Worm (Caenorhabditis elegans) whole organism, early embryonic: ENCODE data around the gene sre-42.

ENCODE experiments used
- B0310.2 ChIP-seq: sonication (generic microtip); optimal IDR thresholded peaks from 2 replicates; lab custom pipeline; 2016; ENCODE audit warnings: mild to moderate bottlenecking, missing genetic modification characterization, missing compliant biosample characterization
- F13C5.2 ChIP-seq: sonication (generic microtip); optimal IDR thresholded peaks from 2 replicates; lab custom pipeline; 2017; ENCODE audit warnings: mild to moderate bottlenecking, missing genetic modification characterization, inconsistent platforms, missing compliant biosample characterization
- aly-1 ChIP-seq: sonication (generic microtip); optimal IDR thresholded peaks from 2 replicates; lab custom pipeline; 2016; ENCODE audit warnings: missing genetic modification characterization, missing compliant biosample characterization
- ama-1 ChIP-seq: fragments of 150-350 bp; optimal IDR thresholded peaks from 2 replicates; lab custom pipeline; 2014
- ceh-13 ChIP-seq: fragments of 200-800 bp; sonication (Bioruptor generic); optimal IDR thresholded peaks from 2 replicates; lab custom pipeline; 2018; ENCODE audit warnings: mild to moderate bottlenecking, missing genetic modification characterization, missing compliant biosample characterization
- ceh-36 ChIP-seq: sonication (generic microtip); optimal IDR thresholded peaks from 2 replicates; lab custom pipeline; 2016; ENCODE audit warnings: missing genetic modification characterization, inconsistent platforms, missing compliant biosample characterization
- ets-7 ChIP-seq: sonication (generic microtip); optimal IDR thresholded peaks from 2 replicates; lab custom pipeline; 2016; ENCODE audit warnings: missing genotype, missing genetic modification characterization, missing compliant biosample characterization
- flt-1 ChIP-seq: fragments of 200-800 bp; sonication (Bioruptor generic); IDR thresholded peaks from 2 replicates; pipeline ENCODE4 v1.3.6; 2022; ENCODE audit warnings: missing genetic modification characterization, missing compliant biosample characterization
- hmbx-1 ChIP-seq: sonication (generic microtip); optimal IDR thresholded peaks from 2 replicates; lab custom pipeline; 2016; ENCODE audit warnings: mild to moderate bottlenecking, missing genetic modification characterization, missing compliant biosample characterization
- hmg-4 ChIP-seq: fragments of 200-800 bp; sonication (Bioruptor generic); optimal IDR thresholded peaks from 2 replicates; lab custom pipeline; 2018; ENCODE audit warnings: mild to moderate bottlenecking, missing genetic modification characterization, missing compliant biosample characterization
- hnd-1 ChIP-seq: sonication (generic microtip); optimal IDR thresholded peaks from 2 replicates; lab custom pipeline; 2016; ENCODE audit warnings: missing genetic modification characterization, missing compliant biosample characterization
- pes-1 ChIP-seq: fragments of 200-800 bp; sonication (Bioruptor generic); IDR thresholded peaks from 2 replicates; pipeline ENCODE4 v1.3.6; 2022; ENCODE audit warnings: missing genetic modification reagents, missing genetic modification characterization, missing compliant biosample characterization
- scrt-1 ChIP-seq: fragments of 200-800 bp; sonication (Bioruptor generic); IDR thresholded peaks from 2 replicates; pipeline ENCODE4 v1.3.6; 2022; ENCODE audit warnings: missing genetic modification characterization, missing compliant biosample characterization
- sea-1 ChIP-seq: fragments of 200-800 bp; sonication (Bioruptor generic); conservative IDR thresholded peaks from 2 replicates; pipeline ENCODE4 v1.3.6; 2022; ENCODE audit warnings: missing genetic modification characterization, missing compliant biosample characterization
- tbx-11 ChIP-seq: fragments of 200-800 bp; sonication (Bioruptor generic); IDR thresholded peaks from 2 replicates; pipeline ENCODE4 v1.3.6; 2022; ENCODE audit warnings: missing genetic modification characterization, missing compliant biosample characterization
- tbx-37 ChIP-seq: fragments of 200-800 bp; sonication (Bioruptor generic); conservative IDR thresholded peaks from 2 replicates; pipeline ENCODE4 v1.3.6; 2022; ENCODE audit warnings: missing genetic modification reagents, missing genetic modification characterization, missing compliant biosample characterization
- tra-4 ChIP-seq: sonication (generic microtip); optimal IDR thresholded peaks from 2 replicates; lab custom pipeline; 2017; ENCODE audit warnings: missing genetic modification characterization, missing compliant biosample characterization

The sre-42 gene

ce11 chrII:12386781-12387180 is at the start of gene sre-42:
Gene sre-42, minus strand, starts transcription at chrII:12386881.
- TF ChIP-seq B0310.2 (no peak), tbx-37 (GFP tag; lab: Robert Waterston, UW) (no peak), pes-1 (GFP tag; lab: Robert Waterston, UW) (no peak), hmbx-1 (no peak), hmg-4 (GFP tag; lab: Kevin White, UChicago) (no peak), ceh-36 (tag; lab: Kevin White, UChicago) (no peak), aly-1 (tag; lab: Kevin White, UChicago) (no peak), ama-1 (lab: Kevin White, UChicago) (no peak), F13C5.2 (tag; lab: Kevin White, UChicago) (no peak), tbx-11 (GFP tag; lab: Robert Waterston, UW) (no peak), hnd-1 (tag; lab: Kevin White, UChicago) (no peak), sea-1 (GFP tag; lab: Robert Waterston, UW) (no peak), scrt-1 (GFP tag; lab: Robert Waterston, UW) (no peak), ets-7 (tag; lab: Kevin White, UChicago) (no peak), tra-4 (tag; lab: Kevin White, UChicago) (no peak), ceh-13 (GFP tag; lab: Kevin White, UChicago) (no peak), flt-1 (GFP tag; lab: Robert Waterston, UW) (no peak)

- TF ChIP-seq scrt-1 (GFP tag; lab: Robert Waterston, UW) (no peak), aly-1 (tag; lab: Kevin White, UChicago) (no peak), ets-7 (tag; lab: Kevin White, UChicago) (no peak), hmbx-1 (no peak), F13C5.2 (tag; lab: Kevin White, UChicago) (no peak), hnd-1 (tag; lab: Kevin White, UChicago) (no peak), tbx-37 (GFP tag; lab: Robert Waterston, UW) (no peak), tra-4 (tag; lab: Kevin White, UChicago) (no peak), ceh-36 (tag; lab: Kevin White, UChicago) (no peak), tbx-11 (GFP tag; lab: Robert Waterston, UW) (no peak), ceh-13 (GFP tag; lab: Kevin White, UChicago) (no peak), hmg-4 (GFP tag; lab: Kevin White, UChicago) (no peak)
These were observed 48.7 kb upstream of the sre-42 start for ce11 chrII:12435202-12435872.

- TF ChIP-seq F13C5.2 (tag; lab: Kevin White, UChicago), result no peak
- TF ChIP-seq tbx-37 (GFP tag; lab: Robert Waterston, UW), result no peak
- TF ChIP-seq tbx-11 (GFP tag; lab: Robert Waterston, UW), result no peak
- TF ChIP-seq pes-1 (GFP tag; lab: Robert Waterston, UW), result no peak
- TF ChIP-seq tra-4 (tag; lab: Kevin White, UChicago), result no peak
- TF ChIP-seq hmg-4 (GFP tag; lab: Kevin White, UChicago), result no peak
- TF ChIP-seq ceh-36 (tag; lab: Kevin White, UChicago), result no peak
- TF ChIP-seq aly-1 (tag; lab: Kevin White, UChicago), result no peak
- no peak for TF ChIP-seq sea-1 (GFP tag; lab: Robert Waterston, UW)
- TF ChIP-seq scrt-1 (GFP tag; lab: Robert Waterston, UW), result no peak
- TF ChIP-seq hnd-1 (tag; lab: Kevin White, UChicago), result no peak
- no peak for TF ChIP-seq hmbx-1
- TF ChIP-seq ama-1 (lab: Kevin White, UChicago), result no peak
- no peak for TF ChIP-seq B0310.2
- TF ChIP-seq flt-1 (GFP tag; lab: Robert Waterston, UW), result no peak
These were observed 45.7 kb upstream of the sre-42 start, which contains the start of gene dct-12 for ce11 chrII:12432356-12432755. Gene dct-12, minus strand, starts transcription at chrII:12432456.

- TF ChIP-seq hmbx-1 (no peak), sea-1 (GFP tag; lab: Robert Waterston, UW) (no peak), tbx-37 (GFP tag; lab: Robert Waterston, UW) (no peak), aly-1 (tag; lab: Kevin White, UChicago) (no peak), ceh-36 (tag; lab: Kevin White, UChicago) (no peak), hnd-1 (tag; lab: Kevin White, UChicago) (no peak), flt-1 (GFP tag; lab: Robert Waterston, UW) (no peak), pes-1 (GFP tag; lab: Robert Waterston, UW) (no peak), F13C5.2 (tag; lab: Kevin White, UChicago) (no peak), ceh-13 (GFP tag; lab: Kevin White, UChicago) (no peak), tbx-11 (GFP tag; lab: Robert Waterston, UW) (no peak), hmg-4 (GFP tag; lab: Kevin White, UChicago) (no peak), tra-4 (tag; lab: Kevin White, UChicago) (no peak), B0310.2 (no peak), scrt-1 (GFP tag; lab: Robert Waterston, UW) (no peak)
These were observed 43.1 kb upstream of the sre-42 start, which contains the start of gene Y57A10C.8 for ce11 chrII:12429743-12430142. Gene Y57A10C.8, minus strand, starts transcription at chrII:12429843.

- TF ChIP-seq ceh-36 (tag; lab: Kevin White, UChicago), result no peak
- no peak for TF ChIP-seq aly-1 (tag; lab: Kevin White, UChicago)
- TF ChIP-seq hnd-1 (tag; lab: Kevin White, UChicago), result no peak
- no peak for TF ChIP-seq sea-1 (GFP tag; lab: Robert Waterston, UW)
- no peak for TF ChIP-seq hmg-4 (GFP tag; lab: Kevin White, UChicago)
These were observed 39.1 kb upstream of the sre-42 start, which contains the start of gene daf-22 for ce11 chrII:12425644-12426222. Gene daf-22, minus strand, starts transcription at chrII:12425694.

- TF ChIP-seq B0310.2, result no peak
- TF ChIP-seq ama-1 (lab: Kevin White, UChicago), result no peak
- TF ChIP-seq sea-1 (GFP tag; lab: Robert Waterston, UW), result no peak
- no peak for TF ChIP-seq tbx-37 (GFP tag; lab: Robert Waterston, UW)
- TF ChIP-seq hnd-1 (tag; lab: Kevin White, UChicago), result no peak
- TF ChIP-seq scrt-1 (GFP tag; lab: Robert Waterston, UW), result no peak
- TF ChIP-seq aly-1 (tag; lab: Kevin White, UChicago), result no peak
- no peak for TF ChIP-seq ceh-36 (tag; lab: Kevin White, UChicago)
- TF ChIP-seq F13C5.2 (tag; lab: Kevin White, UChicago), result no peak
- TF ChIP-seq flt-1 (GFP tag; lab: Robert Waterston, UW), result no peak
- no peak for TF ChIP-seq tra-4 (tag; lab: Kevin White, UChicago)
- no peak for TF ChIP-seq ceh-13 (GFP tag; lab: Kevin White, UChicago)
- TF ChIP-seq hmbx-1, result no peak
- no peak for TF ChIP-seq ets-7 (tag; lab: Kevin White, UChicago)
- TF ChIP-seq hmg-4 (GFP tag; lab: Kevin White, UChicago), result no peak
- no peak for TF ChIP-seq pes-1 (GFP tag; lab: Robert Waterston, UW)
- no peak for TF ChIP-seq tbx-11 (GFP tag; lab: Robert Waterston, UW)
These were observed 33.8 kb upstream of the sre-42 start, which contains the start of gene sre-26 for ce11 chrII:12420486-12420885. Gene sre-26, minus strand, starts transcription at chrII:12420586.
